Worm (Caenorhabditis elegans): ENCODE measurements around the gene luc-7L3.

DNA sequence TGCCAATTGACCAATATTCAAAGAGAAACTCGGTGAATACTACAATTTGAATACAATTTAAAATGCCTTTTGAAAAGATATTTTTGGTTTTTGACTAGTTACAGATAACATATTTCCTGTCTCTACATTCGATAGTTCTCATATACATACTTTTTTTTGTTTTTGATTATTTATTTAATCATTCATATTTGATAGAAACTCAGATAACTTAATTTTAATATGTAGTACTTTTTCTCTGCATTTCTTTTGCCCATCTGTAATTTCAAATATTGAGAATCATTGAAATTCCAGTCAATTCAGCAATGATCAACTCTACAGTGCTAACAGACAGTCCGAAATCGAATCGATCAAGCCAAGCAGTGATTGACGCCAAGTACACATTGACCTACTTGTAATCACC is 36.8 kb downstream of the luc-7L3 start, which contains the start of gene C23H3.2:
- TF ChIP-seq fos-1 (tag; optimal IDR thresholded peaks at IDR 0.05) (no peak), gei-8 (GFP tag; optimal IDR thresholded peaks at IDR 0.05) (no peak), unc-39 (tag; optimal IDR thresholded peaks at IDR 0.05) (no peak), ctbp-1 (GFP tag; IDR thresholded peaks at IDR 0.05) (no peak), lin-39 (tag; optimal IDR thresholded peaks at IDR 0.05) (no peak), ceh-28 (tag; optimal IDR thresholded peaks at IDR 0.05) (no peak), aly-2 (tag; optimal IDR thresholded peaks at IDR 0.05) (no peak), nhr-41 (GFP tag; IDR thresholded peaks at IDR 0.05) (no peak), ama-1 (optimal IDR thresholded peaks at IDR 0.05) (no peak), ztf-11 (tag; optimal IDR thresholded peaks at IDR 0.05) (no peak), mdt-29 (GFP tag; IDR thresholded peaks at IDR 0.05) (no peak), unc-62 (GFP tag; optimal IDR thresholded peaks at IDR 0.05 in 1 of 2) (no peak), unc-62 (tag; optimal IDR thresholded peaks at IDR 0.05) (no peak), zag-1 (tag; optimal IDR thresholded peaks at IDR 0.05) (no peak), tra-1 (GFP tag; IDR thresholded peaks at IDR 0.05) (no peak)

Measured in whole organism, L4 larva.